Worm (Caenorhabditis elegans): ENCODE data around the gene rund-1.

DNA sequence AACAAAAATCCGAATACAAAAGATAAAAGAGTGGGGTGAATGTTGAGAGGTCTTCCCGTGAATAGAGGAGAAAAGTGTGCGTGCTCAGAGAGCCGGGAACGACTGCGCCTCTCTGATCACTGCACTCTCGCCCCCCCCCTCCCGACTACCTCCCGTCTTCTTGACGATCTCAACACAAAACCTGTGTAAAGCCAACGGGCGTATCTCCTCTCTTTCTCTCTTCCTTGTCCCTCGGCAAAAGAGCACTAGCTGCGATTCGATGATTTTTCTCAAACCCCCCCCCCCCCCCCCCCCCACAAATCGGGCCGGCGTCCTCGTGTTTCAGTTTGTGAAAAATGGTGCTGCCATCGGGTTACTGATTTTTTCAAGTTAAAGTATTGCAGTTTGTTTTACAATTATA lies 39.9 kb downstream of the rund-1 start:
- no peak for TF ChIP-seq T26A5.8 (tag; optimal IDR thresholded peaks at IDR 0.05)
- TF ChIP-seq B0019.2 (GFP tag; conservative IDR thresholded peaks at IDR 0.05) = no peak
- TF ChIP-seq ama-1 (optimal IDR thresholded peaks at IDR 0.05) = no peak
- TF ChIP-seq ama-1 (GFP tag; optimal IDR thresholded peaks at IDR 0.05) = no peak
- TF ChIP-seq ztf-28 (GFP tag; IDR thresholded peaks at IDR 0.05) = no peak
- no peak for TF ChIP-seq F37B4.10 (GFP tag; IDR thresholded peaks at IDR 0.05)
- no peak for TF ChIP-seq ztf-22 (GFP tag; optimal IDR thresholded peaks at IDR 0.05)
- TF ChIP-seq egrh-3 (GFP tag; IDR thresholded peaks at IDR 0.05) = peak; percentile 61; the same call in 1 of the 2 replicates
- TF ChIP-seq sptf-2 (GFP tag; optimal IDR thresholded peaks at IDR 0.05) = no peak
- TF ChIP-seq aptf-3 (GFP tag; IDR thresholded peaks at IDR 0.05) = no peak
- no peak for TF ChIP-seq mes-4 (tag; optimal IDR thresholded peaks at IDR 0.05)
- TF ChIP-seq Y53F4B.3 (GFP tag; IDR thresholded peaks at IDR 0.05) = no peak
- TF ChIP-seq F52B5.7 (tag; optimal IDR thresholded peaks at IDR 0.05) = no peak
- TF ChIP-seq F49E8.2 (tag; optimal IDR thresholded peaks at IDR 0.05; ENCODE audit: insufficient read depth) = no peak

All from whole organism, young adult.